Worm (Caenorhabditis elegans): ENCODE data around the gene ZK105.8.

Gene ZK105.8

ce11 chrV:7728679-7729027 is 4.4 kb downstream of the ZK105.8 start, which contains the start of gene Y97E10C.1:
TSS of gene Y97E10C.1 (plus strand) at chrV:7728879.
- no peak for TF ChIP-seq ztf-29 (GFP tag; IDR thresholded peaks at IDR 0.05)
- TF ChIP-seq ref-1 (GFP tag; conservative IDR thresholded peaks at IDR 0.05), result no peak
- no peak for TF ChIP-seq med-1 (GFP tag; optimal IDR thresholded peaks at IDR 0.05; ENCODE audit: insufficient read depth)

DNA sequence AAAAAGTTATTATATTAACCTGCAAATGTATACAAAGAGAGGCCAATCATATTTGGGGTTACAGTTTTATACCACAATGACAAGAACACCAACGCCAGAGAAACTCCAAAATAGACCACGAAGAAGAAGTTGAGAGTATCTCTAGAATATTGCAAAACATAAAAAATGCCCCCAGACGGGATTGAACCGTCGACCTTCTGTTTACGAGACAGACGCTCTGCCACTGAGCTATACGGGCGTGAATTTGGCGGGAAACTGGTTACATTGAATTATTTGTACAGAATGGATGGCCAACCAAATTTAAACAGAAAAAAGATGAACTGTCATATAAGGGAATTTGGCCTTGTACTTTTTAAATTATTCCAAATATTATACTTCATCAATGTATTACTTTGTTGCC is 6.2 kb downstream of the ZK105.8 start:
- TF ChIP-seq ztf-23 (GFP tag; IDR thresholded peaks at IDR 0.05) (no peak), ref-1 (GFP tag; conservative IDR thresholded peaks at IDR 0.05) (no peak), flt-1 (GFP tag; IDR thresholded peaks at IDR 0.05) (peak; percentile 77; the same call in 1 of the 2 replicates), T22C8.4 (GFP tag; IDR thresholded peaks at IDR 0.05) (no peak), med-1 (GFP tag; optimal IDR thresholded peaks at IDR 0.05; ENCODE audit: insufficient read depth) (no peak), klf-2 (GFP tag; conservative IDR thresholded peaks at IDR 0.05) (0 out of 2 replicates have a peak, but pooled peaks have one; percentile 36)

ce11 chrV:7733240-7733765 is 9.0 kb downstream of the ZK105.8 start:
- TF ChIP-seq ref-1 (GFP tag; conservative IDR thresholded peaks at IDR 0.05) (no peak), klf-2 (GFP tag; conservative IDR thresholded peaks at IDR 0.05) (no peak), ztf-29 (GFP tag; IDR thresholded peaks at IDR 0.05) (no peak), tab-1 (GFP tag; IDR thresholded peaks at IDR 0.05) (no peak), med-1 (GFP tag; optimal IDR thresholded peaks at IDR 0.05; ENCODE audit: insufficient read depth) (no peak), ztf-23 (GFP tag; IDR thresholded peaks at IDR 0.05) (no peak), T22C8.4 (GFP tag; IDR thresholded peaks at IDR 0.05) (no peak), cog-1 (tag; optimal IDR thresholded peaks at IDR 0.05) (no peak), flt-1 (GFP tag; IDR thresholded peaks at IDR 0.05) (no peak)

- TF ChIP-seq flt-1 (GFP tag; IDR thresholded peaks at IDR 0.05) (peak; percentile 41; the same call in 1 of the 2 replicates), tab-1 (GFP tag; IDR thresholded peaks at IDR 0.05) (no peak), ztf-23 (GFP tag; IDR thresholded peaks at IDR 0.05) (peak; percentile 62), cog-1 (tag; optimal IDR thresholded peaks at IDR 0.05) (peak; percentile 42), med-1 (GFP tag; optimal IDR thresholded peaks at IDR 0.05; ENCODE audit: insufficient read depth) (no peak)
These were observed 10.6 kb downstream of the ZK105.8 start, which contains the start of gene clic-1 for ce11 chrV:7734909-7735308. TSS of gene clic-1 (minus strand) at chrV:7734911.

DNA sequence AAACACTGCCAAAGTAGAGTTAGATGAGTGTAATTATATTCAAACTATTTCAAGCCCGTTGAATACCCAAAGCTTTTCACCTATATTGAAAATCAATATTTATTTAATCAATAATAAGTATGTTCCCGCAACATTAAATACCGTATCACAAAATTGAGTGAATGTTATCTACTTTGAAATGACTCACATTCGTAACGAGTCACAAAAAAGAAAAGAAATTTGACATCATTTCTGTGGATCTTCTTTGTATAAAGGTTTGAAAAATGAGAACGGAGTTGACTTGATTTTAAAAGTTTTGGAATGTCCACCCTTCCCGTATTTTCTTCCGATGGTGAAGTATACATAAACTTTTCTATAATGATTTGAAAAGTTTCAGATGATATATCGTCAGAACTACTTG is 11.0 kb downstream of the ZK105.8 start, which contains the start of gene srr-10:
srr-10 (plus strand) TSS at position 301 of the 400 bp plus-strand sequence.
- TF ChIP-seq flt-1 (GFP tag; IDR thresholded peaks at IDR 0.05), result no peak
- TF ChIP-seq ztf-29 (GFP tag; IDR thresholded peaks at IDR 0.05), result no peak
- no peak for TF ChIP-seq ztf-23 (GFP tag; IDR thresholded peaks at IDR 0.05)
- no peak for TF ChIP-seq T22C8.4 (GFP tag; IDR thresholded peaks at IDR 0.05)

- TF ChIP-seq ref-1 (GFP tag; conservative IDR thresholded peaks at IDR 0.05), result no peak
- no peak for TF ChIP-seq ztf-23 (GFP tag; IDR thresholded peaks at IDR 0.05)
- TF ChIP-seq med-1 (GFP tag; optimal IDR thresholded peaks at IDR 0.05; ENCODE audit: insufficient read depth), result no peak
- TF ChIP-seq tab-1 (GFP tag; IDR thresholded peaks at IDR 0.05), result no peak
- TF ChIP-seq ztf-29 (GFP tag; IDR thresholded peaks at IDR 0.05), result no peak
- no peak for TF ChIP-seq cog-1 (tag; optimal IDR thresholded peaks at IDR 0.05)
- no peak for TF ChIP-seq flt-1 (GFP tag; IDR thresholded peaks at IDR 0.05)
- no peak for TF ChIP-seq T22C8.4 (GFP tag; IDR thresholded peaks at IDR 0.05)
- TF ChIP-seq klf-2 (GFP tag; conservative IDR thresholded peaks at IDR 0.05), result no peak
These were observed 13.4 kb downstream of the ZK105.8 start, which contains the start of gene srr-9 for ce11 chrV:7737710-7738109. TSS of gene srr-9 (plus strand) at chrV:7738010.

DNA sequence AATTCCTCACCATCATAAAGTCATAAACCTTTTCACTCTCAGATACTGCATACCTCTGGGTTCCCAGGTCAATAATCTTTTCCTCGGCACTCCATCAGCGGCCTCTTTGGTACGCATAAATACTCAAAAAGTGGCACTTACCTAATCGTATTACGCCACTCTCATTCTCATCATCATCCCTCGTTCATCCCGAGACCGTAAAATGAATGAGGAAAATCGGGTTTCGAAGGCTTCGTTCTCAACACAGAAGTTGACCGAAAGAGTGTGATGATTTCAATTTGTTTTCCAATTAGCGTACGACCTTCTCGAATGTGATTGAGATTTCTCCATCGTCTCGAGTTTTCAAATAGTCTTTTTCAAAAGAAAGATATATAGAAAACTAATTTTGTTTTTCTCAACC is 15.7 kb downstream of the ZK105.8 start:
- TF ChIP-seq med-1 (GFP tag; optimal IDR thresholded peaks at IDR 0.05; ENCODE audit: insufficient read depth) (no peak), ztf-29 (GFP tag; IDR thresholded peaks at IDR 0.05) (no peak), cog-1 (tag; optimal IDR thresholded peaks at IDR 0.05) (no peak), T22C8.4 (GFP tag; IDR thresholded peaks at IDR 0.05) (no peak), klf-2 (GFP tag; conservative IDR thresholded peaks at IDR 0.05) (no peak), ref-1 (GFP tag; conservative IDR thresholded peaks at IDR 0.05) (no peak), ztf-23 (GFP tag; IDR thresholded peaks at IDR 0.05) (no peak), tab-1 (GFP tag; IDR thresholded peaks at IDR 0.05) (no peak), flt-1 (GFP tag; IDR thresholded peaks at IDR 0.05) (no peak)

DNA sequence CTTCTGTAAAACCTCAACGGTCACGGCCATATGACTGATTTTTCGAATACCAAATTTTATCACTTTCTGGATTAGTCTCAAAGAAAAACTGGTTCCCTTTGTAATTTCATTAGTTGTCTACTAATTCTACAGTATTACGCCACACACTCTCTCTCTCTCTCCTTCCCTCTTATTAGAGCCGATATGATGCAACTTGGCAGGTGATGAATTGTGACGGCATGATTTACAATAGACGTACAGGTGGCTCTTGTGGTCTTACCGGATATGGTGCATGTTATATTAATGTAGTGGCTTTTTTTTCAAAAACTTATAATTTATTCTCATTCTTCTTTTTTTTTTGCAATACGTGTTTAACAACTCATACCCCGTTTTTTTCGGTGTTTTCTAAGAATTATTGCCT is 17.6 kb downstream of the ZK105.8 start:
- TF ChIP-seq T22C8.4 (GFP tag; IDR thresholded peaks at IDR 0.05) (no peak), tab-1 (GFP tag; IDR thresholded peaks at IDR 0.05) (no peak), cog-1 (tag; optimal IDR thresholded peaks at IDR 0.05) (no peak), ref-1 (GFP tag; conservative IDR thresholded peaks at IDR 0.05) (no peak)

DNA sequence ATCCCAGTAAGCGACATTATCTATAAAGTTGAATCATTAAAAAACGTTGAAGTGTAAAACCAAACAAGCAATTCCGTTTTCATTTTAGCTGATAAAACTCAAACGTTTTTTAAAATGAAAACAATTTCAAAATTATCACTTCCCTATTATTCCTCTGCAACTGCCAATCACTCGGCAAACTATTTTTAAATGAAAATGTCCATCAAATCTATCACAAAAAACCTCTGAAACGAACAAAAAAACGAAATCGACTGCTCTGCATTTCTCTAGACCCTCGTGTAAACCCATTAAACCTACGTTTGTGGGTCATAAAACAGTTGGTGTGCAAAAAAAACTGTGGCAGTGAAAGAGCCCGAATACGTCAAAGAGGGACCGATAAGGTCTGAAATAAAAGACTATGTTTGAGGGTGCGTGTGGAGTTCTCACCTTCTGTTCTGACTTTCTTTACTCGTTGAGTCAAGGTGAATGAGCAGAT is 18.2 kb downstream of the ZK105.8 start, which contains the start of gene fbxl-5:
fbxl-5 (plus strand) TSS at position 425 of the 475 bp plus-strand sequence.
- TF ChIP-seq ref-1 (GFP tag; conservative IDR thresholded peaks at IDR 0.05) (no peak), klf-2 (GFP tag; conservative IDR thresholded peaks at IDR 0.05) (no peak), tab-1 (GFP tag; IDR thresholded peaks at IDR 0.05) (no peak), med-1 (GFP tag; optimal IDR thresholded peaks at IDR 0.05; ENCODE audit: insufficient read depth) (no peak), ztf-29 (GFP tag; IDR thresholded peaks at IDR 0.05) (no peak), ztf-23 (GFP tag; IDR thresholded peaks at IDR 0.05) (no peak), cog-1 (tag; optimal IDR thresholded peaks at IDR 0.05) (no peak), T22C8.4 (GFP tag; IDR thresholded peaks at IDR 0.05) (no peak), flt-1 (GFP tag; IDR thresholded peaks at IDR 0.05) (no peak)

- TF ChIP-seq med-1 (GFP tag; optimal IDR thresholded peaks at IDR 0.05; ENCODE audit: insufficient read depth) (no peak), klf-2 (GFP tag; conservative IDR thresholded peaks at IDR 0.05) (no peak), cog-1 (tag; optimal IDR thresholded peaks at IDR 0.05) (no peak), ztf-23 (GFP tag; IDR thresholded peaks at IDR 0.05) (no peak), ztf-29 (GFP tag; IDR thresholded peaks at IDR 0.05) (no peak)
These were observed 19.8 kb downstream of the ZK105.8 start for ce11 chrV:7744068-7744467.

Data from whole organism, midembryonic.